Worm (Caenorhabditis elegans): ENCODE data around the gene rgs-11.

- TF ChIP-seq lin-13 (GFP tag; optimal IDR thresholded peaks at IDR 0.05) (no peak), nhr-77 (tag; optimal IDR thresholded peaks at IDR 0.05) (no peak), mdl-1 (tag; optimal IDR thresholded peaks at IDR 0.05) (no peak), C34F6.9 (tag; optimal IDR thresholded peaks at IDR 0.05) (no peak), nhr-237 (tag; optimal IDR thresholded peaks at IDR 0.05) (no peak)
Observed at ce11 chrX:14960841-14961240, 3.5 kb upstream of the rgs-11 start.

Measured in whole organism, L2 larva.